Fruit fly (Drosophila melanogaster): ENCODE data around the gene CG33648.

dm6 chr2L:14537432-14538221 is 13.5 kb downstream of the CG33648 start:
- TF ChIP-seq psq (optimal IDR thresholded peaks at IDR 0.05) (no peak), Sin3A (optimal IDR thresholded peaks at IDR 0.05) (no peak)
